Fruit fly (Drosophila melanogaster): ENCODE data around the gene TrpRS-m.

The TrpRS-m gene

dm6 chr3L:17814036-17814435 is 35.5 kb upstream of the TrpRS-m start, which contains the start of gene Cln3 (continued):
- no peak for TF ChIP-seq CG17186 (GFP tag; optimal IDR thresholded peaks at IDR 0.05)
- TF ChIP-seq Oaz (GFP tag; IDR thresholded peaks at IDR 0.05), result no peak
- no peak for TF ChIP-seq Med (GFP tag)
- no peak for TF ChIP-seq CG7745 (tag; optimal IDR thresholded peaks at IDR 0.05)
- no peak for TF ChIP-seq CG4820 (GFP tag; optimal IDR thresholded peaks at IDR 0.05)
- TF ChIP-seq CG1024 (GFP tag; IDR thresholded peaks at IDR 0.05), result no peak
- no peak for TF ChIP-seq CG8359 (GFP tag; optimal IDR thresholded peaks at IDR 0.05; ENCODE audit: borderline replicate concordance)
- TF ChIP-seq Hand (GFP tag; optimal IDR thresholded peaks at IDR 0.05), result peak; percentile 16
- no peak for TF ChIP-seq CG5180 (GFP tag; optimal IDR thresholded peaks at IDR 0.05)
- TF ChIP-seq insv (GFP tag; optimal IDR thresholded peaks at IDR 0.05), result no peak
- TF ChIP-seq Rfx (GFP tag; IDR thresholded peaks at IDR 0.05), result peak; percentile 16; the same call in 1 of the 2 replicates
- TF ChIP-seq emc (GFP tag; optimal IDR thresholded peaks at IDR 0.05), result no peak
- TF ChIP-seq HLHmδ (GFP tag; optimal IDR thresholded peaks at IDR 0.05), result no peak
- no peak for TF ChIP-seq Dip3 (GFP tag; optimal IDR thresholded peaks at IDR 0.05)
- peak; percentile 9 for TF ChIP-seq Hey (tag; optimal IDR thresholded peaks at IDR 0.05)
- TF ChIP-seq danr (GFP tag; IDR thresholded peaks at IDR 0.05), result no peak
- TF ChIP-seq trh (GFP tag; optimal IDR thresholded peaks at IDR 0.05), result no peak
- no peak for TF ChIP-seq Drgx (GFP tag; IDR thresholded peaks at IDR 0.05)
- TF ChIP-seq scrt (GFP tag; optimal IDR thresholded peaks at IDR 0.05), result peak; percentile 15
- TF ChIP-seq CG15011 (GFP tag; optimal IDR thresholded peaks at IDR 0.05), result no peak
- no peak for TF ChIP-seq ase (GFP tag; IDR thresholded peaks at IDR 0.05)
- TF ChIP-seq dm (GFP tag; optimal IDR thresholded peaks at IDR 0.05), result no peak
- no peak for TF ChIP-seq Optix (GFP tag; IDR thresholded peaks at IDR 0.05)
- no peak for TF ChIP-seq fu2 (GFP tag; optimal IDR thresholded peaks at IDR 0.05)
- no peak for TF ChIP-seq CG16779 (GFP tag; IDR thresholded peaks at IDR 0.05)
- TF ChIP-seq cwo (GFP tag; optimal IDR thresholded peaks at IDR 0.05), result peak; percentile 16
- TF ChIP-seq BEAF-32 (GFP tag; optimal IDR thresholded peaks at IDR 0.05), result no peak
- TF ChIP-seq vfl (GFP tag; optimal IDR thresholded peaks at IDR 0.05), result no peak
- no peak for TF ChIP-seq CG7928 (GFP tag; optimal IDR thresholded peaks at IDR 0.05)
- TF ChIP-seq CG5953 (GFP tag; IDR thresholded peaks at IDR 0.05), result no peak
- peak; percentile 20 for TF ChIP-seq CG18599 (GFP tag; optimal IDR thresholded peaks at IDR 0.05)
- no peak for TF ChIP-seq CG8765 (GFP tag; IDR thresholded peaks at IDR 0.05)
- no peak for TF ChIP-seq bcd (GFP tag; optimal IDR thresholded peaks at IDR 0.05)
- no peak for TF ChIP-seq CG34422 (GFP tag; IDR thresholded peaks at IDR 0.05)
- no peak for TF ChIP-seq ap (GFP tag; IDR thresholded peaks at IDR 0.05)
- no peak for TF ChIP-seq CG11398 (GFP tag; optimal IDR thresholded peaks at IDR 0.05)
- TF ChIP-seq Six4 (GFP tag; optimal IDR thresholded peaks at IDR 0.05), result no peak
- TF ChIP-seq Max (GFP tag; optimal IDR thresholded peaks at IDR 0.05), result no peak
- TF ChIP-seq zen2 (GFP tag; IDR thresholded peaks at IDR 0.05; ENCODE audit: partially characterized antibody), result no peak
- TF ChIP-seq odd (GFP tag; optimal IDR thresholded peaks at IDR 0.05), result no peak
- TF ChIP-seq D19B (GFP tag; optimal IDR thresholded peaks at IDR 0.05), result no peak
- no peak for TF ChIP-seq az2 (GFP tag; optimal IDR thresholded peaks at IDR 0.05)
- no peak for TF ChIP-seq CG13424 (tag; optimal IDR thresholded peaks at IDR 0.05)
- TF ChIP-seq CG32772 (GFP tag; IDR thresholded peaks at IDR 0.05), result no peak
- TF ChIP-seq exex (tag; optimal IDR thresholded peaks at IDR 0.05), result peak; percentile 93
- no peak for TF ChIP-seq br (optimal IDR thresholded peaks at IDR 0.05)
- no peak for TF ChIP-seq disco-r (GFP tag; optimal IDR thresholded peaks at IDR 0.05)
- TF ChIP-seq Mes4 (GFP tag; optimal IDR thresholded peaks at IDR 0.05), result no peak
- TF ChIP-seq CG11085 (GFP tag; IDR thresholded peaks at IDR 0.05), result no peak
- TF ChIP-seq CG6791 (GFP tag; IDR thresholded peaks at IDR 0.05; ENCODE audit: partially characterized antibody), result no peak
- TF ChIP-seq dmrt99B (tag; optimal IDR thresholded peaks at IDR 0.05), result no peak
- TF ChIP-seq GATAe (GFP tag; conservative IDR thresholded peaks at IDR 0.05), result peak; percentile 78
